Fruit fly (Drosophila melanogaster) whole organism, embryonic: Measurements from ENCODE around the gene Ufd4.

Experiments used
- Asciz ChIP-seq: fragments of 200-800 bp; sonication (Bioruptor generic); optimal IDR thresholded peaks from 2 replicates; lab custom pipeline; 2017; ENCODE audit warnings: missing biosample characterization, mild to moderate bottlenecking, missing genetic modification characterization, missing genetic modification reagents
- B-H2 ChIP-seq: fragments of 200-800 bp; sonication (Bioruptor generic); optimal IDR thresholded peaks from 2 replicates; lab custom pipeline; 2018; ENCODE audit warnings: missing biosample characterization, mild to moderate bottlenecking, missing genetic modification characterization
- BEAF-32 ChIP-seq: fragments of 200-800 bp; sonication (Bioruptor generic); optimal IDR thresholded peaks from 3 replicates; lab custom pipeline; 2017; ENCODE audit warnings: missing biosample characterization, missing genetic modification characterization, mild to moderate bottlenecking, moderate library complexity, missing genetic modification reagents
- Bgb ChIP-seq: fragments of 200-800 bp; sonication (Bioruptor generic); IDR thresholded peaks from 2 replicates; pipeline ENCODE4 v1.3.6; 2022; ENCODE audit warnings: missing biosample characterization, missing genetic modification characterization; ENCODE audit not compliant: partially characterized antibody
- CG10543 ChIP-seq: fragments of 200-800 bp; sonication (Bioruptor generic); optimal IDR thresholded peaks from 3 replicates; lab custom pipeline; 2017; ENCODE audit warnings: missing biosample characterization, mild to moderate bottlenecking, missing genetic modification characterization, moderate library complexity
- CG10565 ChIP-seq: fragments of 200-800 bp; sonication (Bioruptor generic); optimal IDR thresholded peaks from 3 replicates; lab custom pipeline; 2016; ENCODE audit warnings: missing biosample characterization, mild to moderate bottlenecking, missing genetic modification characterization
- CG13624 ChIP-seq: fragments of 200-800 bp; sonication (Bioruptor generic); optimal IDR thresholded peaks from 2 replicates; lab custom pipeline; 2016; ENCODE audit warnings: missing biosample characterization, missing genetic modification characterization
- CG15073 ChIP-seq: fragments of 200-800 bp; sonication (Bioruptor generic); optimal IDR thresholded peaks from 2 replicates; lab custom pipeline; 2016; ENCODE audit warnings: missing biosample characterization, missing genetic modification characterization
- CG15696 ChIP-seq: fragments of 200-800 bp; sonication (Bioruptor generic); optimal IDR thresholded peaks from 2 replicates; lab custom pipeline; 2019; ENCODE audit warnings: missing biosample characterization, mild to moderate bottlenecking, missing genetic modification characterization, moderate library complexity
- CG1603 ChIP-seq: fragments of 200-800 bp; sonication (Bioruptor generic); optimal IDR thresholded peaks from 2 replicates; lab custom pipeline; 2019; ENCODE audit warnings: missing biosample characterization, mild to moderate bottlenecking, missing genetic modification characterization, moderate library complexity
- CG17385 ChIP-seq: fragments of 200-800 bp; sonication (Bioruptor generic); optimal IDR thresholded peaks from 3 replicates; lab custom pipeline; 2018; ENCODE audit warnings: missing biosample characterization, mild to moderate bottlenecking, missing genetic modification characterization
- CG17802 ChIP-seq: fragments of 200-800 bp; sonication (Bioruptor generic); optimal IDR thresholded peaks from 2 replicates; lab custom pipeline; 2018; ENCODE audit warnings: missing biosample characterization, mild to moderate bottlenecking, missing genetic modification characterization, moderate library complexity
- CG1792 ChIP-seq: fragments of 200-800 bp; sonication (Bioruptor generic); optimal IDR thresholded peaks from 2 replicates; lab custom pipeline; 2016; ENCODE audit warnings: missing biosample characterization, missing genetic modification characterization
- CG18262 ChIP-seq: fragments of 200-800 bp; optimal IDR thresholded peaks from 3 replicates; lab custom pipeline; 2019; ENCODE audit warnings: missing biosample characterization, mild to moderate bottlenecking, missing genetic modification characterization, moderate library complexity
- CG2120 ChIP-seq: fragments of 200-800 bp; sonication (Bioruptor generic); optimal IDR thresholded peaks from 3 replicates; lab custom pipeline; 2016; ENCODE audit warnings: missing biosample characterization, missing genetic modification characterization
- CG2712 ChIP-seq: fragments of 200-800 bp; optimal IDR thresholded peaks from 3 replicates; lab custom pipeline; 2019; ENCODE audit warnings: missing biosample characterization, mild to moderate bottlenecking, missing genetic modification characterization, moderate library complexity
- CG32767 ChIP-seq: fragments of 200-800 bp; sonication (Bioruptor generic); IDR thresholded peaks from 2 replicates; pipeline ENCODE4 v1.3.6; 2022; ENCODE audit warnings: missing biosample characterization, missing genetic modification characterization
- CG42726 ChIP-seq: fragments of 200-800 bp; sonication (Bioruptor generic); IDR thresholded peaks from 2 replicates; pipeline ENCODE4 v1.3.6; 2022; ENCODE audit warnings: missing biosample characterization, missing genetic modification characterization; ENCODE audit not compliant: partially characterized antibody
- CG4282 ChIP-seq: fragments of 200-800 bp; sonication (Bioruptor generic); optimal IDR thresholded peaks from 2 replicates; lab custom pipeline; 2016; ENCODE audit warnings: missing biosample characterization, missing genetic modification characterization
- CG4360 ChIP-seq: fragments of 200-800 bp; sonication (Bioruptor generic); IDR thresholded peaks from 2 replicates; pipeline ENCODE4 v1.3.6; 2022; ENCODE audit warnings: missing biosample characterization, missing genetic modification characterization
- CG9797 ChIP-seq: fragments of 200-800 bp; sonication (Bioruptor generic); optimal IDR thresholded peaks from 3 replicates; lab custom pipeline; 2018; ENCODE audit warnings: missing biosample characterization, mild to moderate bottlenecking, missing genetic modification characterization
- D19A ChIP-seq: fragments of 200-800 bp; optimal IDR thresholded peaks from 3 replicates; lab custom pipeline; 2019; ENCODE audit warnings: missing biosample characterization, mild to moderate bottlenecking, missing genetic modification characterization, moderate library complexity
- Dbx ChIP-seq: fragments of 200-800 bp; sonication (Bioruptor generic); IDR thresholded peaks from 3 replicates; pipeline ENCODE4 v1.3.6; 2022; ENCODE audit warnings: missing biosample characterization, missing genetic modification characterization
- E2f2 ChIP-seq: fragments of 200-800 bp; sonication (Bioruptor generic); IDR thresholded peaks from 2 replicates; pipeline ENCODE4 v1.3.6; 2022; ENCODE audit warnings: missing biosample characterization, missing genetic modification characterization
- Elba2 ChIP-seq: fragments of 200-800 bp; sonication (Bioruptor generic); optimal IDR thresholded peaks from 3 replicates; lab custom pipeline; 2016; ENCODE audit warnings: missing biosample characterization, missing genetic modification characterization
- Fer3 ChIP-seq: fragments of 200-800 bp; sonication (Bioruptor generic); optimal IDR thresholded peaks from 2 replicates; lab custom pipeline; 2018; ENCODE audit warnings: missing biosample characterization, mild to moderate bottlenecking, missing genetic modification characterization, moderate library complexity
- HLH4C ChIP-seq: fragments of 200-800 bp; sonication (Bioruptor generic); IDR thresholded peaks from 3 replicates; pipeline ENCODE4 v1.3.6; 2022; ENCODE audit warnings: missing biosample characterization, missing genetic modification characterization; ENCODE audit not compliant: partially characterized antibody
- Hr51 ChIP-seq, 2 experiments: fragments of 200-800 bp; sonication (Bioruptor generic); optimal IDR thresholded peaks; 2 replicates in 1 of 2; 3 replicates in 1 of 2; lab custom pipeline; 2016 to 2018; ENCODE audit warnings: missing biosample characterization in 2 of 2, missing genetic modification characterization in 2 of 2, mild to moderate bottlenecking in 1 of 2, moderate library complexity in 1 of 2
- Jarid2 ChIP-seq: fragments of 200-800 bp; sonication (Bioruptor generic); optimal IDR thresholded peaks from 3 replicates; lab custom pipeline; 2017; ENCODE audit warnings: mild to moderate bottlenecking, missing biosample characterization, missing genetic modification reagents, missing genetic modification characterization
- MESR4 ChIP-seq: fragments of 200-800 bp; sonication (Bioruptor generic); optimal IDR thresholded peaks from 2 replicates; lab custom pipeline; 2018; ENCODE audit warnings: missing biosample characterization, mild to moderate bottlenecking, missing genetic modification characterization, moderate library complexity
- Pdp1 ChIP-seq, 2 experiments: fragments of 200-800 bp; sonication (Bioruptor generic); optimal IDR thresholded peaks; 3 replicates each; lab custom pipeline; 2016; ENCODE audit warnings: missing biosample characterization in 2 of 2, missing genetic modification characterization in 2 of 2, mild to moderate bottlenecking in 1 of 2, moderate library complexity in 1 of 2
- Sry-δ ChIP-seq: fragments of 200-800 bp; sonication (Bioruptor generic); optimal IDR thresholded peaks from 2 replicates; lab custom pipeline; 2016; ENCODE audit warnings: missing biosample characterization, missing genetic modification characterization
- Stat92E ChIP-seq, 3 experiments: fragments of >200 bp in 2 of 3; fragments of 200-800 bp in 1 of 3; sonication (Bioruptor generic) in 1 of 3; optimal IDR thresholded peaks; 2 replicates each; lab custom pipeline; 2017 to 2019; ENCODE audit warnings: missing biosample characterization in 3 of 3, missing genetic modification characterization in 3 of 3, mild to moderate bottlenecking in 1 of 3, moderate library complexity in 1 of 3
- ash1 ChIP-seq: fragments of 200-800 bp; sonication (Bioruptor generic); optimal IDR thresholded peaks from 2 replicates; lab custom pipeline; 2018; ENCODE audit warnings: missing biosample characterization, mild to moderate bottlenecking, missing genetic modification characterization
- corto ChIP-seq: fragments of 200-800 bp; sonication (Bioruptor generic); optimal IDR thresholded peaks from 2 replicates; lab custom pipeline; 2016; ENCODE audit warnings: missing biosample characterization, mild to moderate bottlenecking, missing genetic modification characterization, moderate library complexity
- dimm ChIP-seq: fragments of 200-800 bp; sonication (Bioruptor generic); IDR thresholded peaks from 2 replicates; pipeline ENCODE4 v1.3.6; 2022; ENCODE audit warnings: missing biosample characterization, missing genetic modification characterization
- en ChIP-seq: fragments of 200-800 bp; sonication (Bioruptor generic); optimal IDR thresholded peaks from 2 replicates; lab custom pipeline; 2016; ENCODE audit warnings: missing biosample characterization, missing genetic modification characterization
- eve ChIP-seq, 2 experiments: fragments of >200 bp; optimal IDR thresholded peaks; 2 replicates each; lab custom pipeline; 2017; ENCODE audit warnings: missing biosample characterization in 2 of 2, missing genetic modification characterization in 2 of 2
- exex ChIP-seq: fragments of 200-800 bp; sonication (Bioruptor generic); optimal IDR thresholded peaks from 4 replicates; lab custom pipeline; 2018; ENCODE audit warnings: missing biosample characterization, mild to moderate bottlenecking, missing genetic modification characterization, moderate library complexity
- grn ChIP-seq: fragments of 200-800 bp; sonication (Bioruptor generic); optimal IDR thresholded peaks from 3 replicates; lab custom pipeline; 2017; ENCODE audit warnings: missing biosample characterization, missing genetic modification characterization
- inv ChIP-seq: fragments of 200-800 bp; sonication (Bioruptor generic); IDR thresholded peaks from 2 replicates; pipeline ENCODE4 v1.3.6; 2022; ENCODE audit warnings: missing biosample characterization, missing genetic modification characterization; ENCODE audit not compliant: partially characterized antibody
- nom ChIP-seq: fragments of 200-800 bp; sonication (Bioruptor generic); optimal IDR thresholded peaks from 2 replicates; lab custom pipeline; 2017; ENCODE audit warnings: missing biosample characterization, missing genetic modification characterization, mild to moderate bottlenecking, moderate library complexity, missing genetic modification reagents
- peb ChIP-seq: fragments of 200-800 bp; sonication (Bioruptor generic); IDR thresholded peaks from 2 replicates; pipeline ENCODE4 v1.3.6; 2022; ENCODE audit warnings: missing biosample characterization, missing genetic modification characterization
- sens ChIP-seq: fragments of 200-800 bp; sonication (Bioruptor generic); peaks from one replicate; lab custom pipeline; 2016; ENCODE audit warnings: missing biosample characterization, missing genetic modification characterization
- sens-2 ChIP-seq: fragments of 200-800 bp; sonication (Bioruptor generic); IDR thresholded peaks from 2 replicates; pipeline ENCODE4 v1.3.6; 2022; ENCODE audit warnings: missing biosample characterization, missing genetic modification characterization
- slou ChIP-seq: fragments of 200-800 bp; sonication (Bioruptor generic); optimal IDR thresholded peaks from 3 replicates; lab custom pipeline; 2016; ENCODE audit warnings: missing biosample characterization, missing genetic modification characterization
- twi ChIP-seq: fragments of 200-800 bp; optimal IDR thresholded peaks from 2 replicates; lab custom pipeline; 2019; ENCODE audit warnings: missing biosample characterization, mild to moderate bottlenecking, missing genetic modification characterization, moderate library complexity
- wek ChIP-seq: fragments of 200-800 bp; sonication (Bioruptor generic); optimal IDR thresholded peaks from 3 replicates; lab custom pipeline; 2018; ENCODE audit warnings: missing biosample characterization, mild to moderate bottlenecking, missing genetic modification characterization, moderate library complexity

The Ufd4 gene

dm6 chr2L:10265129-10265528 is 27.0 kb downstream of the Ufd4 start, which contains the start of gene Mob3 (continued):
- TF ChIP-seq sens (GFP tag; lab: Kevin White, UChicago) (no peak), Sry-δ (GFP tag; lab: Kevin White, UChicago) (peak; percentile 63), CG17802 (no peak), CG17385 (GFP tag; lab: Kevin White, UChicago) (no peak), BEAF-32 (peak; percentile 63), CG15696 (no peak), CG42726 (GFP tag; lab: Robert Waterston, UW) (no peak), HLH4C (GFP tag; lab: Robert Waterston, UW) (no peak), slou (GFP tag; lab: Kevin White, UChicago) (no peak), sens-2 (no peak), CG15073 (GFP tag; lab: Kevin White, UChicago) (no peak), CG4282 (GFP tag; lab: Kevin White, UChicago) (no peak), B-H2 (GFP tag; lab: Kevin White, UChicago) (no peak), peb (GFP tag; lab: Robert Waterston, UW) (no peak), Hr51 (GFP tag; optimal IDR thresholded peaks at IDR 0.05; lab: Kevin White, UChicago) (no peak), D19A (no peak), twi (tag; lab: Kevin White, UChicago) (no peak), Stat92E (GFP tag; optimal IDR thresholded peaks at IDR 0.05; lab: Kevin White, UChicago) (no peak), exex (no peak), CG2712 (tag; lab: Kevin White, UChicago) (peak; percentile 22), CG9797 (GFP tag; lab: Kevin White, UChicago) (no peak), CG1603 (tag; lab: Kevin White, UChicago) (peak; percentile 82), CG10543 (no peak), Dbx (GFP tag; lab: Robert Waterston, UW) (no peak), inv (GFP tag; lab: Robert Waterston, UW) (no peak; the same call in 1 of the 2 replicates), Fer3 (tag; lab: Kevin White, UChicago) (no peak), Jarid2 (GFP tag; lab: Kevin White, UChicago) (no peak), Bgb (GFP tag; lab: Robert Waterston, UW) (peak; percentile 54; the same call in 1 of the 2 replicates), CG1792 (GFP tag; lab: Kevin White, UChicago) (no peak), CG10565 (GFP tag; lab: Kevin White, UChicago) (no peak), grn (GFP tag; lab: Kevin White, UChicago) (no peak)

DNA sequence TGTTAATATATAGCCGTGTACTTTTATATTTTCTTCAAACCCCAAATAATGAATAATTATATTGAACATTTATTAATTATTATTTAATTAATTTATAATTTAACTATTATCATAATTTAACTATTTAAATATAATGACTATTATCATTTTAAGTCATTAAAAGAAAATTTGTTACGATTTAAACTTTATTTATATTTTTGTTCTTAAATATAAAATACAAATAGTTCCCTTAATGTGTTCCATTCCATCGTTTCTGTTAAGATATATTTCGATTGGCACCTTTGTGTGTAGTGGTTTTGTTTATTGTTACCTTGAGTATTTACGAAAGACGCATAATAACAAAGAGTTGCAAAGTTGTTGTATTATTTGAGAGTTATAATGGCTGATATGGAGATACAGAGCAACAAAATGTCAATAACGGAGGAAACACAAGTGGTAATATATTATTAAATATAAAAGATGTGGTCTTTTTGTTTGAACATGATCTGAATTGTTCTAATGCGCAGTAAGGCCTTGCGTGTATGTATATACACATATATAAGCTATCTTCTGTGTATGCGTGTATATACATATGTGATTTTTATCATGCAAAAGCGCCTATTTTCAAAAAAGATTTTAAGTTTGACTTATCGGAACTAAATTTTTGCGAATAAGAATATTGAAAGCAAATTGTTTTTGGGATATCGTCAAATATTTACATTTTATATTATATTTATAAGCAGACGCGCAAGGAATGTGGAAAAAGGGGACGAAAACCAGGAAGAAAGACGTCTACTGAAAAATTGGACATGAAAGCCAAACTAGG is 28.1 kb downstream of the Ufd4 start, which contains the start of gene REPTOR-BP:
Gene REPTOR-BP, plus strand, starts transcription at position 296 of the 805 bp plus-strand sequence.
- TF ChIP-seq CG1603 (tag; lab: Kevin White, UChicago) (peak; percentile 99), sens (GFP tag; lab: Kevin White, UChicago) (peak; percentile 59), eve (GFP tag; optimal IDR thresholded peaks at IDR 0.05; lab: Kevin White, UChicago) (peak in 1 of 2 experiments; percentile 44), Asciz (GFP tag; lab: Kevin White, UChicago) (no peak), nom (peak; percentile 6), dimm (GFP tag; lab: Robert Waterston, UW) (no peak), corto (GFP tag; lab: Kevin White, UChicago) (peak; percentile 76), Pdp1 (GFP tag; optimal IDR thresholded peaks at IDR 0.05; lab: Kevin White, UChicago) (peak in 1 of 2 experiments; percentile 18), wek (GFP tag; lab: Kevin White, UChicago) (peak; percentile 47), MESR4 (peak; percentile 83), ash1 (GFP tag; lab: Kevin White, UChicago) (no peak), E2f2 (peak; percentile 58), en (GFP tag; lab: Kevin White, UChicago) (no peak), Elba2 (peak; percentile 48), CG32767 (GFP tag; lab: Robert Waterston, UW) (peak; percentile 53; the same call in 1 of the 2 replicates), CG2120 (no peak), CG13624 (GFP tag; lab: Kevin White, UChicago) (peak; percentile 82), CG4360 (GFP tag; lab: Robert Waterston, UW) (no peak), CG18262 (tag; lab: Kevin White, UChicago) (peak; percentile 0)
